Fruit fly (Drosophila melanogaster) whole organism, embryonic: ENCODE results near the gene CG4593.

Experiments
- ATbp ChIP-seq: fragments of 200-800 bp; sonication (Bioruptor generic); optimal IDR thresholded peaks from 2 replicates; lab custom pipeline; 2017; ENCODE audit warnings: missing biosample characterization, mild to moderate bottlenecking, missing genetic modification characterization, missing genetic modification reagents
- Awh ChIP-seq: fragments of 200-800 bp; sonication (Bioruptor generic); IDR thresholded peaks from 2 replicates; pipeline ENCODE4, ENCODE4 v1.3.6; 2022; ENCODE audit warnings: missing biosample characterization, missing genetic modification characterization
- CG10321 ChIP-seq: fragments of 200-800 bp; sonication (Bioruptor generic); IDR thresholded peaks from 2 replicates; pipeline ENCODE4 v1.3.6; 2022; ENCODE audit warnings: missing biosample characterization, missing genetic modification characterization
- CG10654 ChIP-seq: fragments of 200-800 bp; sonication (Bioruptor generic); optimal IDR thresholded peaks from 2 replicates; lab custom pipeline; 2016; ENCODE audit warnings: missing biosample characterization, missing genetic modification characterization
- CG11723 ChIP-seq: fragments of 200-800 bp; sonication (Bioruptor generic); optimal IDR thresholded peaks from 2 replicates; lab custom pipeline; 2017; ENCODE audit warnings: missing biosample characterization, mild to moderate bottlenecking, missing genetic modification characterization
- CG1603 ChIP-seq: fragments of 200-800 bp; sonication (Bioruptor generic); optimal IDR thresholded peaks from 2 replicates; lab custom pipeline; 2019; ENCODE audit warnings: missing biosample characterization, mild to moderate bottlenecking, missing genetic modification characterization, moderate library complexity
- CG17802 ChIP-seq: fragments of 200-800 bp; sonication (Bioruptor generic); optimal IDR thresholded peaks from 2 replicates; lab custom pipeline; 2018; ENCODE audit warnings: missing biosample characterization, mild to moderate bottlenecking, missing genetic modification characterization, moderate library complexity
- CG17912 ChIP-seq: fragments of 200-800 bp; sonication (Bioruptor generic); optimal IDR thresholded peaks from 2 replicates; lab custom pipeline; 2018; ENCODE audit warnings: missing biosample characterization, mild to moderate bottlenecking, missing genetic modification characterization
- CG18011 ChIP-seq: fragments of 200-800 bp; sonication (Bioruptor generic); optimal IDR thresholded peaks from 2 replicates; lab custom pipeline; 2017; ENCODE audit warnings: missing biosample characterization, missing genetic modification characterization, mild to moderate bottlenecking, moderate library complexity, missing genotype
- CG18476 ChIP-seq: fragments of 200-800 bp; sonication (Bioruptor generic); optimal IDR thresholded peaks from 2 replicates; lab custom pipeline; 2016; ENCODE audit warnings: missing biosample characterization, mild to moderate bottlenecking, missing genetic modification characterization
- CG2712 ChIP-seq: fragments of 200-800 bp; optimal IDR thresholded peaks from 3 replicates; lab custom pipeline; 2019; ENCODE audit warnings: missing biosample characterization, mild to moderate bottlenecking, missing genetic modification characterization, moderate library complexity
- CG2875 ChIP-seq: fragments of 200-800 bp; sonication (Bioruptor generic); optimal IDR thresholded peaks from 2 replicates; lab custom pipeline; 2017; ENCODE audit warnings: missing biosample characterization, mild to moderate bottlenecking, missing genetic modification characterization, missing genetic modification reagents
- CG31365 ChIP-seq: fragments of 200-800 bp; sonication (Bioruptor generic); optimal IDR thresholded peaks from 2 replicates; lab custom pipeline; 2018; ENCODE audit warnings: missing biosample characterization, mild to moderate bottlenecking, missing genetic modification characterization
- CG33213 ChIP-seq: fragments of 200-800 bp; sonication (Bioruptor generic); optimal IDR thresholded peaks from 3 replicates; lab custom pipeline; 2016; ENCODE audit warnings: missing biosample characterization, missing genetic modification characterization
- CG3847 ChIP-seq: fragments of 200-800 bp; sonication (Bioruptor generic); IDR thresholded peaks from 2 replicates; pipeline ENCODE4 v1.3.6; 2022; ENCODE audit warnings: missing biosample characterization, missing genetic modification characterization
- CG6254 ChIP-seq: fragments of 200-800 bp; sonication (Bioruptor generic); optimal IDR thresholded peaks from 3 replicates; lab custom pipeline; 2017; ENCODE audit warnings: mild to moderate bottlenecking, missing biosample characterization, missing genetic modification reagents, missing genetic modification characterization
- CG8388 ChIP-seq: fragments of 200-800 bp; sonication (Bioruptor generic); optimal IDR thresholded peaks from 2 replicates; lab custom pipeline; 2019; ENCODE audit warnings: missing biosample characterization, mild to moderate bottlenecking, missing genetic modification characterization, moderate library complexity
- CG9932 ChIP-seq: fragments of 200-800 bp; sonication (Bioruptor generic); IDR thresholded peaks from 2 replicates; pipeline ENCODE4 v1.3.6; 2022; ENCODE audit warnings: missing biosample characterization, missing genetic modification characterization
- E2f1 ChIP-seq: fragments of 200-800 bp; sonication (Bioruptor generic); IDR thresholded peaks from 2 replicates; pipeline ENCODE4 v1.3.6; 2022; ENCODE audit warnings: missing biosample characterization, missing genetic modification characterization
- Eip74EF ChIP-seq, 2 experiments: fragments of 200-800 bp in 1 of 2; fragments of >200 bp in 1 of 2; sonication (Bioruptor generic) in 1 of 2; optimal IDR thresholded peaks; 2 replicates each; lab custom pipeline; 2017 to 2019; ENCODE audit warnings: missing biosample characterization in 2 of 2, missing genetic modification characterization in 2 of 2, mild to moderate bottlenecking in 1 of 2, moderate library complexity in 1 of 2
- Ets97D ChIP-seq: fragments of 200-800 bp; sonication (Bioruptor generic); optimal IDR thresholded peaks from 3 replicates; lab custom pipeline; 2016; ENCODE audit warnings: missing biosample characterization, missing genetic modification characterization
- HLH3B ChIP-seq: fragments of 200-800 bp; sonication (Bioruptor generic); IDR thresholded peaks from 2 replicates; pipeline ENCODE4 v1.3.6; 2022; ENCODE audit warnings: missing biosample characterization, missing genetic modification characterization
- Kr ChIP-seq: fragments of 200-800 bp; sonication (Bioruptor generic); optimal IDR thresholded peaks from 2 replicates; lab custom pipeline; 2017; ENCODE audit warnings: missing biosample characterization, mild to moderate bottlenecking, missing genetic modification characterization
- NC2β ChIP-seq: fragments of 200-800 bp; sonication (Bioruptor generic); optimal IDR thresholded peaks from 2 replicates; lab custom pipeline; 2016; ENCODE audit warnings: missing biosample characterization, missing genetic modification characterization
- NfI ChIP-seq: fragments of 200-800 bp; sonication (Bioruptor generic); optimal IDR thresholded peaks from 3 replicates; lab custom pipeline; 2018; ENCODE audit warnings: missing biosample characterization, mild to moderate bottlenecking, missing genetic modification characterization, moderate library complexity
- Opbp ChIP-seq: fragments of 200-800 bp; sonication (Bioruptor generic); IDR thresholded peaks from 3 replicates; pipeline ENCODE4 v1.3.6; 2022; ENCODE audit warnings: missing biosample characterization, missing genetic modification characterization; ENCODE audit not compliant: partially characterized antibody
- Scr ChIP-seq: fragments of 200-800 bp; sonication (Bioruptor generic); IDR thresholded peaks from 2 replicates; pipeline ENCODE4 v1.3.6; 2022; ENCODE audit warnings: missing biosample characterization, missing genetic modification characterization; ENCODE audit not compliant: partially characterized antibody
- Sry-β ChIP-seq: fragments of 200-800 bp; sonication (Bioruptor generic); optimal IDR thresholded peaks from 2 replicates; lab custom pipeline; 2018; ENCODE audit warnings: missing biosample characterization, mild to moderate bottlenecking, missing genetic modification characterization, moderate library complexity
- Stat92E ChIP-seq, 3 experiments: fragments of >200 bp in 2 of 3; fragments of 200-800 bp in 1 of 3; sonication (Bioruptor generic) in 1 of 3; optimal IDR thresholded peaks; 2 replicates each; lab custom pipeline; 2017 to 2019; ENCODE audit warnings: missing biosample characterization in 3 of 3, missing genetic modification characterization in 3 of 3, mild to moderate bottlenecking in 1 of 3, moderate library complexity in 1 of 3
- Xrp1 ChIP-seq: fragments of 200-800 bp; sonication (Bioruptor generic); IDR thresholded peaks from 2 replicates; pipeline ENCODE4 v1.3.6; 2022; ENCODE audit warnings: missing biosample characterization, missing genetic modification characterization
- ab ChIP-seq: fragments of 200-800 bp; sonication (Bioruptor generic); optimal IDR thresholded peaks from 2 replicates; lab custom pipeline; 2016; ENCODE audit warnings: missing biosample characterization, missing genetic modification characterization
- bbx ChIP-seq: fragments of 200-800 bp; sonication (Bioruptor generic); IDR thresholded peaks from 2 replicates; pipeline ENCODE4 v1.3.6; 2022; ENCODE audit warnings: missing biosample characterization, missing genetic modification characterization; ENCODE audit not compliant: partially characterized antibody
- bcd ChIP-seq: fragments of 200-800 bp; sonication (Bioruptor generic); optimal IDR thresholded peaks from 2 replicates; lab custom pipeline; 2017; ENCODE audit warnings: missing biosample characterization, mild to moderate bottlenecking, missing genetic modification characterization
- cas ChIP-seq: fragments of 200-800 bp; sonication (Bioruptor generic); IDR thresholded peaks from 2 replicates; pipeline ENCODE4 v1.3.6; 2022; ENCODE audit warnings: missing biosample characterization, missing genetic modification characterization
- danr ChIP-seq: fragments of 200-800 bp; sonication (Bioruptor generic); IDR thresholded peaks from 2 replicates; pipeline ENCODE4 v1.3.6; 2022; ENCODE audit warnings: missing biosample characterization, missing genetic modification characterization
- dysf ChIP-seq: fragments of 200-800 bp; sonication (Bioruptor generic); IDR thresholded peaks from 3 replicates; pipeline ENCODE4 v1.3.6; 2022; ENCODE audit warnings: missing biosample characterization, missing genetic modification characterization
- gce ChIP-seq: fragments of 200-800 bp; sonication (Bioruptor generic); IDR thresholded peaks from 3 replicates; pipeline ENCODE4 v1.3.6; 2022; ENCODE audit warnings: missing biosample characterization, missing genetic modification characterization
- gcm2 ChIP-seq: fragments of 200-800 bp; sonication (Bioruptor generic); optimal IDR thresholded peaks from 2 replicates; lab custom pipeline; 2016; ENCODE audit warnings: missing biosample characterization, missing genetic modification characterization
- gsb-n ChIP-seq: fragments of 200-800 bp; sonication (Bioruptor generic); optimal IDR thresholded peaks from 3 replicates; lab custom pipeline; 2018; ENCODE audit warnings: missing biosample characterization, mild to moderate bottlenecking, missing genetic modification characterization
- jigr1 ChIP-seq: fragments of 200-800 bp; sonication (Bioruptor generic); IDR thresholded peaks from 3 replicates; pipeline ENCODE4 v1.3.6; 2022; ENCODE audit warnings: missing biosample characterization, missing genetic modification characterization
- lola ChIP-seq, 3 experiments: fragments of >200 bp in 2 of 3; fragments of 200-800 bp in 1 of 3; sonication (Bioruptor generic) in 1 of 3; optimal IDR thresholded peaks; 2 replicates each; lab custom pipeline; 2017 to 2019; ENCODE audit warnings: missing biosample characterization in 3 of 3, missing genetic modification characterization in 3 of 3, mild to moderate bottlenecking in 1 of 3, moderate library complexity in 1 of 3
- mam ChIP-seq: fragments of 200-800 bp; sonication (Bioruptor generic); optimal IDR thresholded peaks from 3 replicates; lab custom pipeline; 2016; ENCODE audit warnings: missing biosample characterization, missing genetic modification characterization
- mld ChIP-seq: fragments of 200-800 bp; sonication (Bioruptor generic); IDR thresholded peaks from 3 replicates; pipeline ENCODE4 v1.3.6; 2022; ENCODE audit warnings: missing biosample characterization, missing genetic modification characterization; ENCODE audit not compliant: partially characterized antibody
- oc ChIP-seq: fragments of 200-800 bp; sonication (Bioruptor generic); optimal IDR thresholded peaks from 2 replicates; lab custom pipeline; 2018; ENCODE audit warnings: missing biosample characterization, mild to moderate bottlenecking, missing genetic modification characterization, moderate library complexity
- repo ChIP-seq: fragments of 200-800 bp; sonication (Bioruptor generic); optimal IDR thresholded peaks from 2 replicates; lab custom pipeline; 2016; ENCODE audit warnings: missing biosample characterization, missing genetic modification characterization
- trh ChIP-seq: fragments of 200-800 bp; sonication (Bioruptor generic); optimal IDR thresholded peaks from 2 replicates; lab custom pipeline; 2016; ENCODE audit warnings: missing biosample characterization, missing genetic modification characterization
- twi ChIP-seq: fragments of 200-800 bp; optimal IDR thresholded peaks from 2 replicates; lab custom pipeline; 2019; ENCODE audit warnings: missing biosample characterization, mild to moderate bottlenecking, missing genetic modification characterization, moderate library complexity
- zfh1 ChIP-seq: fragments of 200-800 bp; sonication (Bioruptor generic); IDR thresholded peaks from 3 replicates; pipeline ENCODE4 v1.3.6; 2022; ENCODE audit warnings: missing biosample characterization, missing genetic modification characterization

The CG4593 gene

DNA sequence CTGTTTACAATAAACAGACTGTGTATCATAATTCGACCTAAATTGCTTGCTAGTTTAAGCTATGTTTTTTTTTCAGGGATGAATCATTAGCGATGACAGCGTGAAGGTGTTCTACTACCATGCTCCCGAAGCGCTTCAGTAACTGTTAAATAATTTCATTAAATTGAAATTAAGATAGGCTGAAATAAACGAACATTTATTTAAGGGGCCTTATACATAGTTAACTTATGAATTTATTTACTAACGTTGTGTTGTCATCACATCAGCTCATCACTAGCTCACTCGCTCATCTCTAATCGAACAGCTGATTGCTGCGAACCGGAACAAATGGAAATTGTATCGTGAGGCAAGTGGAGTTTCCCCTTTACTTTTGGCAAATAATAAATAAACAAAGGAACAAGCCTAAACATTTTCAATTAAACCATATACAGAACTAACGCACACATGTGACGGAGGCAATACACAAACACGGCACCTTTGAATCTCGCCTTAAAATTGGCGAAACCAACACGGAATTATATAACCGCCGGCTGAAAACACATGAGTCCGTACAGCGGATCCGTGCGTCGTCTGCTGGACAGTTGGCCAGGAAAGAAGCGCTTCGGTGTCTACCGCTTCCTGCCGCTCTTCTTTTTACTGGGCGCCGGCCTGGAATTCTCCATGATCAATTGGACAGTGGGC lies 2.5 kb upstream of the CG4593 start, which contains the start of the genes cm, sloth1 and sloth2 (continued):
- TF ChIP-seq Scr (GFP tag; lab: Robert Waterston, UW) (peak; percentile 93), Sry-β (peak; percentile 69), mld (GFP tag; lab: Robert Waterston, UW) (no peak), NC2β (peak; percentile 91), oc (tag; lab: Kevin White, UChicago) (peak; percentile 67), CG2875 (GFP tag; lab: Kevin White, UChicago) (peak; percentile 67), Opbp (GFP tag; lab: Robert Waterston, UW) (peak; percentile 73; the same call in 2 of the 3 replicates), danr (GFP tag; lab: Robert Waterston, UW) (peak; percentile 62), repo (peak; percentile 75), gsb-n (tag; lab: Kevin White, UChicago) (peak; percentile 93), cas (GFP tag; lab: Robert Waterston, UW) (peak; percentile 81), CG3847 (GFP tag; lab: Robert Waterston, UW) (peak; percentile 87), Awh (GFP tag; lab: Robert Waterston, UW) (peak; percentile 80), ab (GFP tag; lab: Kevin White, UChicago) (peak; percentile 76), E2f1 (GFP tag; lab: Robert Waterston, UW) (peak; percentile 87), CG11723 (peak; percentile 82), zfh1 (GFP tag; lab: Robert Waterston, UW) (peak; percentile 90), CG9932 (peak; percentile 94), CG18011 (GFP tag; lab: Kevin White, UChicago) (peak; percentile 76), CG1603 (peak; percentile 92), bcd (peak; percentile 76), CG17802 (tag; lab: Kevin White, UChicago) (peak; percentile 50), lola (GFP tag; optimal IDR thresholded peaks at IDR 0.05; lab: Kevin White, UChicago) (peak in 1 of 3 experiments; percentile 86), CG10321 (0 out of 2 replicates have a peak, but pooled peaks have one; percentile 56), CG18476 (GFP tag; lab: Kevin White, UChicago) (peak; percentile 67), gcm2 (GFP tag; lab: Kevin White, UChicago) (peak; percentile 75), CG2712 (tag; lab: Kevin White, UChicago) (peak; percentile 87), CG10654 (GFP tag; lab: Kevin White, UChicago) (peak; percentile 79), CG8388 (peak; percentile 82), HLH3B (GFP tag; lab: Robert Waterston, UW) (peak; percentile 85), twi (tag; lab: Kevin White, UChicago) (peak; percentile 78), CG33213 (peak; percentile 83), Ets97D (GFP tag; lab: Kevin White, UChicago) (peak; percentile 86), dysf (peak; percentile 88), jigr1 (peak; percentile 42; the same call in 1 of the 3 replicates), CG17912 (peak; percentile 72), ATbp (GFP tag; lab: Kevin White, UChicago) (peak; percentile 59), CG6254 (GFP tag; lab: Kevin White, UChicago) (peak; percentile 47), Kr (GFP tag; lab: Kevin White, UChicago) (no peak), bbx (peak; percentile 75), CG31365 (tag; lab: Kevin White, UChicago) (peak; percentile 33), mam (GFP tag; lab: Kevin White, UChicago) (peak; percentile 87), Xrp1 (GFP tag; lab: Robert Waterston, UW) (peak; percentile 91), NfI (GFP tag; lab: Kevin White, UChicago) (peak; percentile 86), Stat92E (GFP tag; optimal IDR thresholded peaks at IDR 0.05; lab: Kevin White, UChicago) (peak in 1 of 3 experiments; percentile 65), trh (GFP tag; lab: Kevin White, UChicago) (peak; percentile 81), gce (GFP tag; lab: Robert Waterston, UW) (no peak), Eip74EF (GFP tag; optimal IDR thresholded peaks at IDR 0.05; lab: Kevin White, UChicago) (peak in 1 of 2 experiments; percentile 76)
